Worm (Caenorhabditis elegans) whole organism, midembryonic: Measurements from ENCODE around the gene fbxb-104.

Experiments
- cog-1 ChIP-seq: sonication (generic microtip); optimal IDR thresholded peaks from 2 replicates; lab custom pipeline; 2016; ENCODE audit warnings: missing genetic modification characterization, missing compliant biosample characterization
- flt-1 ChIP-seq: fragments of 200-800 bp; sonication (Bioruptor generic); IDR thresholded peaks from 2 replicates; pipeline ENCODE4 v1.3.6; 2022; ENCODE audit warnings: missing genetic modification characterization, missing compliant biosample characterization
- klf-2 ChIP-seq: fragments of 200-800 bp; sonication (Bioruptor generic); conservative IDR thresholded peaks from 2 replicates; pipeline ENCODE4 v1.3.6; 2022; ENCODE audit warnings: missing genetic modification reagents, missing genetic modification characterization, missing compliant biosample characterization

DNA sequence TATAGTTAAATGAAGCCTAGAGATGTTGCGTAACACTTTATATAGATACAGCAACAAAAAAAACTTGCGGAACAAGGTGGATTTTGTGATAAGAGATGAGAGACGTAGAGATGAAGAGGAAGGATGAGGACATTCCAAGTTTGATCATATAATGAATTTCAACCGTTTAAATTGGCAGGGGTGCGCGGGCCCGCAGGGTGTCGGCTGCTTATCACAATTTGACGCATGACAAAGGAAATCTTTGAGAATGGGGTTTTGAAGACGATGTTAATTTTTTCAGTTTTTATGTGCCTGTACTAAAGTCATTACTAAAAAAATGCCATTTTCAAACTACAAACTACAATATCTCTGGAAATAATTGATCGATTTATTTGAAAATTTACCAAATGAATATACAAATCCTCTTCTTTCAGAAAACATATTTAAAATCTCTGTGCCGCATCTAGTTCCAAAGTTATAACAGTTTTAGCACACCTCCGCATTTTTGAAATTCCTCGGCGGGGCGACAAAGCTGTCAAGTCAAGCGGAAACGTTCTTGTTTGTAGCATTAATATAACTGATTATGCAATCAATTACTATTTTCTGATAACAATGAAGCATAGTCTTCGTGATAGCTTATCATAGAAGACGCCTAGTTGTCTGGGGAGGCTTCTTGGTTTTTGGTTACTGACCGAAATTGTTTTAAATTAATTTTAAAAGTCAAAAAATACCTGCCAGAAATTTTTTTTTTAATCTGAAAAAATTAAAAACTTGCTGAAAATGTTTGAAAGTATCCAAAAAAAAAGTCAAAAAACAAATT lies 37.0 kb downstream of the fbxb-104 start:
- TF ChIP-seq klf-2 (GFP tag; lab: Robert Waterston, UW) (no peak), cog-1 (tag; lab: Kevin White, UChicago) (no peak), flt-1 (GFP tag; lab: Robert Waterston, UW) (no peak)
